Worm (Caenorhabditis elegans) whole organism, L2 larva: Measurements from ENCODE around the gene nhr-109.

Source experiments
- ceh-16 ChIP-seq: fragments of 150-350 bp; optimal IDR thresholded peaks from 2 replicates; lab custom pipeline; 2014; ENCODE audit warnings: missing biosample characterization, missing genetic modification characterization
- snpc-4 ChIP-seq: fragments of 150-350 bp; optimal IDR thresholded peaks from 2 replicates; lab custom pipeline; 2014; ENCODE audit warnings: missing biosample characterization, missing genetic modification characterization
- unc-62 ChIP-seq: fragments of 150-350 bp; optimal IDR thresholded peaks from 2 replicates; lab custom pipeline; 2014; ENCODE audit warnings: missing biosample characterization, missing genetic modification reagents, missing genetic modification characterization
- ztf-11 ChIP-seq: sonication (generic microtip); optimal IDR thresholded peaks from 2 replicates; lab custom pipeline; 2017; ENCODE audit warnings: missing biosample characterization, missing genetic modification characterization

- no peak for TF ChIP-seq unc-62
- TF ChIP-seq ztf-11 (tag; lab: Kevin White, UChicago): no peak
- TF ChIP-seq ceh-16: no peak
- TF ChIP-seq snpc-4 (tag; lab: Kevin White, UChicago): no peak
Observed at ce11 chrII:4453051-4453450, 19.9 kb downstream of the nhr-109 start, which contains the start of gene twk-2.
